Fruit fly (Drosophila melanogaster): ENCODE results near the gene CG34247.

CG34247 gene

dm6 chr3L:16228659-16229205 is 32.7 kb downstream of the CG34247 start, which contains the start of gene Tmx3 (continued):
- TF ChIP-seq ara (GFP tag; IDR thresholded peaks at IDR 0.05), result peak; percentile 87
- TF ChIP-seq zen (tag; optimal IDR thresholded peaks at IDR 0.05), result peak; percentile 89
- TF ChIP-seq lmd (GFP tag; IDR thresholded peaks at IDR 0.05), result peak; percentile 93
- TF ChIP-seq NFAT (GFP tag; IDR thresholded peaks at IDR 0.05), result peak; percentile 94
- TF ChIP-seq Dp (GFP tag; optimal IDR thresholded peaks at IDR 0.05), result peak; percentile 28
- peak; percentile 39 for TF ChIP-seq nau (GFP tag; optimal IDR thresholded peaks at IDR 0.05)
- peak; percentile 74 for TF ChIP-seq zfh2 (GFP tag; optimal IDR thresholded peaks at IDR 0.05)
- TF ChIP-seq dm (GFP tag; optimal IDR thresholded peaks at IDR 0.05), result peak; percentile 93
- peak; percentile 39 for TF ChIP-seq CG1647 (GFP tag; optimal IDR thresholded peaks at IDR 0.05)
- peak; percentile 84 for TF ChIP-seq CG16815 (GFP tag; optimal IDR thresholded peaks at IDR 0.05)

- TF ChIP-seq ssp (GFP tag; IDR thresholded peaks at IDR 0.05) (no peak), Fer1 (GFP tag; optimal IDR thresholded peaks at IDR 0.05) (no peak), Ets65A (GFP tag) (peak; percentile 46)
Measured at dm6 chr3L:16225175-16225574, 36.2 kb downstream of the CG34247 start.

dm6 chr3L:16221800-16222199 is 39.6 kb downstream of the CG34247 start:
- TF ChIP-seq amos (GFP tag; IDR thresholded peaks at IDR 0.05; ENCODE audit: partially characterized antibody) (peak; percentile 18; the same call in 1 of the 2 replicates), CG6254 (GFP tag; optimal IDR thresholded peaks at IDR 0.05) (peak; percentile 78), Xbp1 (GFP tag; optimal IDR thresholded peaks at IDR 0.05) (no peak), odd (GFP tag; optimal IDR thresholded peaks at IDR 0.05) (no peak), ranshi (GFP tag; IDR thresholded peaks at IDR 0.05) (no peak), Hmr (GFP tag; optimal IDR thresholded peaks at IDR 0.05) (no peak), CG6272 (GFP tag; IDR thresholded peaks at IDR 0.05) (0 out of 2 replicates have a peak, but pooled peaks have one; percentile 24), Dip2 (GFP tag; IDR thresholded peaks at IDR 0.05) (no peak), CG18262 (tag; optimal IDR thresholded peaks at IDR 0.05) (no peak), Abd-B (GFP tag; optimal IDR thresholded peaks at IDR 0.05) (no peak), yki (optimal IDR thresholded peaks at IDR 0.05) (no peak), CG32532 (GFP tag; IDR thresholded peaks at IDR 0.05) (no peak), Bdp1 (GFP tag; optimal IDR thresholded peaks at IDR 0.05) (peak; percentile 64), Pdp1 (GFP tag; optimal IDR thresholded peaks at IDR 0.05) (no peak), NC2β (GFP tag; optimal IDR thresholded peaks at IDR 0.05) (no peak), Gsc (GFP tag; IDR thresholded peaks at IDR 0.05) (0 out of 2 replicates have a peak, but pooled peaks have one; percentile 5), Sry-δ (GFP tag; optimal IDR thresholded peaks at IDR 0.05) (no peak), D19A (tag; optimal IDR thresholded peaks at IDR 0.05) (no peak), Atf3 (GFP tag; optimal IDR thresholded peaks at IDR 0.05) (no peak)

dm6 chr3L:16221278-16221677 is 40.1 kb downstream of the CG34247 start:
- TF ChIP-seq cg (GFP tag; optimal IDR thresholded peaks at IDR 0.05) (no peak), gro (GFP tag; optimal IDR thresholded peaks at IDR 0.05) (no peak), Rfx (GFP tag; IDR thresholded peaks at IDR 0.05) (no peak), hbn (GFP tag; IDR thresholded peaks at IDR 0.05; ENCODE audit: partially characterized antibody) (no peak)
